Worm (Caenorhabditis elegans) whole organism, L1 larva: ENCODE measurements around the gene skr-3.

Experiments
- ama-1 ChIP-seq: fragments of 150-350 bp; optimal IDR thresholded peaks from 2 replicates; lab custom pipeline; 2014
- blmp-1 ChIP-seq: fragments of 150-350 bp; optimal IDR thresholded peaks from 2 replicates; lab custom pipeline; 2014; ENCODE audit warnings: missing biosample characterization, missing genetic modification characterization
- ceh-88 ChIP-seq: fragments of 200-800 bp; sonication (Bioruptor generic); IDR thresholded peaks from 2 replicates; pipeline ENCODE4 v1.3.6; 2022; ENCODE audit warnings: missing genetic modification characterization, missing compliant biosample characterization
- efl-1 ChIP-seq, 4 experiments: fragments of 150-350 bp; optimal IDR thresholded peaks in 3 of 4; peaks in 1 of 4; 1 replicate in 1 of 4; 2 replicates in 3 of 4; lab custom pipeline; 2014; ENCODE audit warnings: missing biosample characterization in 2 of 4, missing genetic modification characterization in 2 of 4, missing genetic modification reagents in 2 of 4
- efl-3 ChIP-seq: fragments of 200-800 bp; sonication (Bioruptor generic); optimal IDR thresholded peaks from 2 replicates; lab custom pipeline; 2018; ENCODE audit warnings: mild to moderate bottlenecking, missing genetic modification characterization, missing compliant biosample characterization
- egl-13 ChIP-seq: sonication (generic microtip); optimal IDR thresholded peaks from 2 replicates; lab custom pipeline; 2016; ENCODE audit warnings: missing genotype, missing genetic modification reagents, missing genetic modification characterization, missing compliant biosample characterization
- elt-2 ChIP-seq: sonication (generic microtip); optimal IDR thresholded peaks from 2 replicates; lab custom pipeline; 2016; ENCODE audit warnings: missing genetic modification characterization, mild to moderate bottlenecking, inconsistent platforms, missing compliant biosample characterization, missing genetic modification reagents
- elt-3 ChIP-seq, 6 experiments: fragments of 150-350 bp in 1 of 6; sonication (generic microtip); optimal IDR thresholded peaks; 2 replicates each; lab custom pipeline; 2017 to 2018; ENCODE audit warnings: missing biosample characterization in 6 of 6, missing genetic modification characterization in 6 of 6, inconsistent platforms in 1 of 6
- ets-5 ChIP-seq: fragments of 200-800 bp; sonication (Bioruptor generic); IDR thresholded peaks from 2 replicates; pipeline ENCODE4 v1.3.6; 2022; ENCODE audit warnings: missing genetic modification characterization, missing compliant biosample characterization
- hlh-4 ChIP-seq: sonication (generic microtip); optimal IDR thresholded peaks from 2 replicates; lab custom pipeline; 2016; ENCODE audit warnings: mild to moderate bottlenecking, missing genetic modification characterization, missing compliant biosample characterization
- jun-1 ChIP-seq: fragments of 150-350 bp; optimal IDR thresholded peaks from 2 replicates; lab custom pipeline; 2014; ENCODE audit warnings: missing biosample characterization, missing genetic modification reagents, missing genetic modification characterization
- lin-13 ChIP-seq: fragments of 150-350 bp; optimal IDR thresholded peaks from 2 replicates; lab custom pipeline; 2014; ENCODE audit warnings: missing biosample characterization, missing genetic modification reagents, missing genetic modification characterization
- lin-14 ChIP-seq: fragments of 200-800 bp; sonication (Bioruptor generic); optimal IDR thresholded peaks from 2 replicates; lab custom pipeline; 2018; ENCODE audit warnings: mild to moderate bottlenecking, missing genetic modification characterization, moderate library complexity, missing compliant biosample characterization
- lin-35 ChIP-seq, 2 experiments: fragments of 150-350 bp; optimal IDR thresholded peaks; 2 replicates each; lab custom pipeline; 2014; ENCODE audit warnings: missing biosample characterization in 2 of 2, missing genetic modification characterization in 2 of 2, missing genetic modification reagents in 2 of 2
- lsy-2 ChIP-seq, 2 experiments: fragments of 150-350 bp; optimal IDR thresholded peaks; 2 replicates each; lab custom pipeline; 2014; ENCODE audit warnings: missing biosample characterization in 2 of 2, missing genetic modification characterization in 2 of 2
- mab-9 ChIP-seq: fragments of 200-800 bp; sonication (Bioruptor generic); IDR thresholded peaks from 2 replicates; pipeline ENCODE4 v1.3.6; 2022; ENCODE audit warnings: missing genetic modification reagents, missing genetic modification characterization, missing compliant biosample characterization
- mef-2 ChIP-seq: fragments of 150-350 bp; optimal IDR thresholded peaks from 2 replicates; lab custom pipeline; 2014; ENCODE audit warnings: missing biosample characterization, missing genetic modification characterization
- nhr-11 ChIP-seq: fragments of 150-350 bp; optimal IDR thresholded peaks from 2 replicates; lab custom pipeline; 2014; ENCODE audit warnings: missing biosample characterization, missing genetic modification characterization
- nhr-19 ChIP-seq: fragments of 200-800 bp; sonication (Bioruptor generic); conservative IDR thresholded peaks from 2 replicates; pipeline ENCODE4 v1.3.6; 2022; ENCODE audit warnings: missing genetic modification characterization, missing compliant biosample characterization
- nhr-71 ChIP-seq: sonication (generic microtip); optimal IDR thresholded peaks from 2 replicates; lab custom pipeline; 2016; ENCODE audit warnings: mild to moderate bottlenecking, missing genetic modification characterization, moderate library complexity, missing compliant biosample characterization
- nhr-76 ChIP-seq: sonication (generic microtip); optimal IDR thresholded peaks from 2 replicates; lab custom pipeline; 2017; ENCODE audit warnings: missing biosample characterization, missing genetic modification characterization
- nhr-77 ChIP-seq: fragments of 150-350 bp; optimal IDR thresholded peaks from 2 replicates; lab custom pipeline; 2014; ENCODE audit warnings: missing biosample characterization, missing genetic modification characterization
- nhr-85 ChIP-seq: sonication (generic microtip); peaks from one replicate; lab custom pipeline; 2016; ENCODE audit warnings: missing genetic modification characterization, inconsistent platforms, missing compliant biosample characterization
- pag-3 ChIP-seq: sonication (generic microtip); optimal IDR thresholded peaks from 2 replicates; lab custom pipeline; 2017; ENCODE audit warnings: missing genetic modification characterization, mild to moderate bottlenecking, missing compliant biosample characterization, antibody characterized with exemption, borderline replicate concordance; ENCODE audit not compliant: insufficient read depth
- pax-3 ChIP-seq: fragments of 200-800 bp; sonication (Bioruptor generic); optimal IDR thresholded peaks from 2 replicates; lab custom pipeline; 2018; ENCODE audit warnings: mild to moderate bottlenecking, missing genetic modification characterization, moderate library complexity, missing compliant biosample characterization
- pqm-1 ChIP-seq: sonication (generic microtip); optimal IDR thresholded peaks from 3 replicates; lab custom pipeline; 2017; ENCODE audit warnings: missing biosample characterization, missing genetic modification characterization
- rnt-1 ChIP-seq: sonication (generic microtip); optimal IDR thresholded peaks from 2 replicates; lab custom pipeline; 2016; ENCODE audit warnings: mild to moderate bottlenecking, missing genetic modification characterization, moderate library complexity, missing compliant biosample characterization
- skn-1 ChIP-seq: fragments of 150-350 bp; optimal IDR thresholded peaks from 2 replicates; lab custom pipeline; 2014; ENCODE audit warnings: missing biosample characterization, missing genetic modification characterization
- snpc-4 ChIP-seq: fragments of 150-350 bp; optimal IDR thresholded peaks from 2 replicates; lab custom pipeline; 2014; ENCODE audit warnings: missing biosample characterization, missing genetic modification characterization
- sup-37 ChIP-seq: fragments of 200-800 bp; sonication (Bioruptor generic); optimal IDR thresholded peaks from 2 replicates; lab custom pipeline; 2018; ENCODE audit warnings: mild to moderate bottlenecking, missing genetic modification characterization, missing compliant biosample characterization
- swsn-7 ChIP-seq: sonication (generic microtip); optimal IDR thresholded peaks from 2 replicates; lab custom pipeline; 2016; ENCODE audit warnings: missing genetic modification characterization, missing compliant biosample characterization
- tbx-2 ChIP-seq: sonication (generic microtip); optimal IDR thresholded peaks from 2 replicates; lab custom pipeline; 2016; ENCODE audit warnings: missing genetic modification characterization, missing compliant biosample characterization
- tlp-1 ChIP-seq: fragments of 150-350 bp; optimal IDR thresholded peaks from 2 replicates; lab custom pipeline; 2014; ENCODE audit warnings: missing biosample characterization, missing genetic modification characterization
- unc-130 ChIP-seq: fragments of 150-350 bp; optimal IDR thresholded peaks from 2 replicates; lab custom pipeline; 2017; ENCODE audit warnings: missing biosample characterization, missing genetic modification characterization, inconsistent platforms
- unc-98 ChIP-seq: fragments of 200-800 bp; sonication (Bioruptor generic); IDR thresholded peaks from 2 replicates; pipeline ENCODE4 v1.3.6; 2022; ENCODE audit warnings: missing genetic modification characterization, missing compliant biosample characterization
- xbp-1 ChIP-seq: sonication (generic microtip); optimal IDR thresholded peaks from 2 replicates; lab custom pipeline; 2016; ENCODE audit warnings: missing genetic modification characterization, missing compliant biosample characterization
- zip-4 ChIP-seq: fragments of 200-800 bp; sonication (Bioruptor generic); optimal IDR thresholded peaks from 2 replicates; lab custom pipeline; 2018; ENCODE audit warnings: mild to moderate bottlenecking, missing genetic modification characterization, moderate library complexity, missing compliant biosample characterization

Gene skr-3

ce11 chrV:16159594-16159993, 38.7 kb downstream of the skr-3 start, which contains the start of gene F10A3.17:
TSS of gene F10A3.17 (minus strand) at chrV:16159694.
- TF ChIP-seq tbx-2 (tag; lab: Kevin White, UChicago) (no peak), elt-3 (tag; optimal IDR thresholded peaks at IDR 0.05; lab: Kevin White, UChicago) (no peak), rnt-1 (tag; lab: Kevin White, UChicago) (no peak), pqm-1 (tag; lab: Kevin White, UChicago) (no peak), jun-1 (no peak), xbp-1 (tag; lab: Kevin White, UChicago) (no peak), nhr-19 (GFP tag; lab: Robert Waterston, UW) (no peak), hlh-4 (no peak)

- TF ChIP-seq nhr-85 (tag; lab: Kevin White, UChicago) = no peak
- peak; percentile 2 for TF ChIP-seq skn-1 (tag; lab: Kevin White, UChicago)
- TF ChIP-seq tlp-1 = no peak
- peak; percentile 2 for TF ChIP-seq snpc-4 (tag; lab: Kevin White, UChicago)
- no peak for TF ChIP-seq egl-13 (tag; lab: Kevin White, UChicago)
- no peak for TF ChIP-seq lin-14 (GFP tag; lab: Kevin White, UChicago)
- no peak for TF ChIP-seq lin-13 (GFP tag; lab: Kevin White, UChicago)
- TF ChIP-seq jun-1 = no peak
- no peak for TF ChIP-seq ama-1 (lab: Kevin White, UChicago)
- no peak for TF ChIP-seq efl-3 (GFP tag; lab: Kevin White, UChicago)
- TF ChIP-seq unc-98 (GFP tag; lab: Robert Waterston, UW) = no peak
- peak in 1 of 2 experiments; percentile 9 for TF ChIP-seq efl-1 (optimal IDR thresholded peaks at IDR 0.05; lab: Kevin White, UChicago)
- TF ChIP-seq efl-1 (GFP tag; optimal IDR thresholded peaks at IDR 0.05 in 1 of 2; lab: Kevin White, UChicago) = peak in 1 of 2 experiments; percentile 4
- no peak for TF ChIP-seq rnt-1 (tag; lab: Kevin White, UChicago)
- no peak for TF ChIP-seq nhr-76
- TF ChIP-seq zip-4 (GFP tag; lab: Kevin White, UChicago) = peak; percentile 79
- no peak for TF ChIP-seq pax-3 (tag; lab: Kevin White, UChicago)
- no peak for TF ChIP-seq ets-5
- TF ChIP-seq nhr-11 (tag; lab: Kevin White, UChicago) = no peak
- TF ChIP-seq mab-9 (GFP tag; lab: Robert Waterston, UW) = no peak
- peak; percentile 24 for TF ChIP-seq elt-2
- TF ChIP-seq ceh-88 (GFP tag; lab: Robert Waterston, UW) = no peak
- TF ChIP-seq lin-35 (GFP tag; optimal IDR thresholded peaks at IDR 0.05; lab: Kevin White, UChicago) = no peak
These were observed 39.2 kb downstream of the skr-3 start for ce11 chrV:16160087-16160486.

- TF ChIP-seq egl-13 (tag; lab: Kevin White, UChicago) (no peak), lsy-2 (tag; optimal IDR thresholded peaks at IDR 0.05; lab: Kevin White, UChicago) (no peak), nhr-11 (tag; lab: Kevin White, UChicago) (no peak), mab-9 (GFP tag; lab: Robert Waterston, UW) (no peak), swsn-7 (tag; lab: Kevin White, UChicago) (no peak), jun-1 (no peak)
These were observed 41.3 kb downstream of the skr-3 start, which contains the start of the genes str-109 and F10A3.11 for ce11 chrV:16162124-16162735. TSS of gene str-109 (minus strand) at chrV:16162224. TSS of gene F10A3.11 (plus strand) at chrV:16162685.

ce11 chrV:16163719-16164118, 42.8 kb downstream of the skr-3 start, which contains the start of gene F10A3.12:
TSS of gene F10A3.12 (plus strand) at chrV:16164019.
- no peak for TF ChIP-seq unc-130 (tag; lab: Kevin White, UChicago)
- no peak for TF ChIP-seq blmp-1 (tag; lab: Kevin White, UChicago)
- no peak for TF ChIP-seq nhr-77 (tag; lab: Kevin White, UChicago)
- TF ChIP-seq nhr-71 (tag; lab: Kevin White, UChicago) = no peak
- no peak for TF ChIP-seq skn-1 (tag; lab: Kevin White, UChicago)
- no peak for TF ChIP-seq elt-2
- TF ChIP-seq ama-1 (lab: Kevin White, UChicago) = no peak
- TF ChIP-seq pag-3 = no peak
- TF ChIP-seq mef-2 (tag; lab: Kevin White, UChicago) = no peak
- no peak for TF ChIP-seq sup-37
- no peak for TF ChIP-seq lsy-2 (tag; optimal IDR thresholded peaks at IDR 0.05; lab: Kevin White, UChicago)
